Worm (Caenorhabditis elegans): ENCODE measurements around the gene strd-1.

strd-1 gene

DNA sequence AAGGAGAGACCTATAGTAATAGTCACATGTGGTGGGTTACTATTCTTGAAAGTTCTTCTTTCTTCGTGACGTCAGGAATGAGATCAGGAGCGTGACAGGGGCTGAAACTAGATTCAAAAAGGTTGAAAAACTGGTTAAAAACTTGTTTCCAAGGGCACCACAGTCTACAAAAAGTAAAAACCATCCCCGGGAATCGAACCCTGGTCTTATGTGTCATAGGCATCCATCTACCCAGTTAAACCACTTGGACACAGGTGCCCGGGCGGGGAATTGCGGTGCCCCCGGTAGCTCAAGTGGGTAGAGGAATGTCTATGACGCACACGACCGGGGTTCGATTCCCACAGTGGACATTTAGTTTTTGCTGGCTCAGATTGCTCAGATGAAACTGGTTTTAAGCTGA is 10.0 kb downstream of the strd-1 start:
- TF ChIP-seq tbx-8 (GFP tag; optimal IDR thresholded peaks at IDR 0.05) (no peak), mls-2 (tag; optimal IDR thresholded peaks at IDR 0.05) (no peak)

DNA sequence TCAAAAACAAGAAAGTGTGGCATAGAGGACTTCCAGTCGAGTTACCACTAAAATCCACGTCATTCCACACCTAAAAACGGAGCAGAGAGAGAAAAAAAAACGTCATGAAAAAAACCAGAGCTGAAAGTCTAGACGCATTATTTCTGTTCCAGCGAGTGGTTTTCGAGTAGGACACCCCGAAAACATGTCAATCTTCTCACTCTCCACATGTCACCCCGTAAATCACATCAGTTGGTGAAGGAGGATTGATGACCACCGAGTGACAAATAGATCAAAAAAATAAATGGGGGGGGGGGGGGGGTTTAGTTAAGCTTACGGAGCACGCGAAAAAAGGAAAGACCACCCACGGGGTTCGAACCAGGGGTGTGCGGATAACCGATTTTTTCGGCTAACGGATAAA is 10.5 kb downstream of the strd-1 start:
- TF ChIP-seq drap-1 (GFP tag; optimal IDR thresholded peaks at IDR 0.05) (no peak), snpc-4 (tag; optimal IDR thresholded peaks at IDR 0.05) (no peak), mep-1 (tag; optimal IDR thresholded peaks at IDR 0.05) (no peak), ceh-43 (GFP tag; optimal IDR thresholded peaks at IDR 0.05) (no peak), unc-62 (GFP tag; optimal IDR thresholded peaks at IDR 0.05) (peak; percentile 22)

DNA sequence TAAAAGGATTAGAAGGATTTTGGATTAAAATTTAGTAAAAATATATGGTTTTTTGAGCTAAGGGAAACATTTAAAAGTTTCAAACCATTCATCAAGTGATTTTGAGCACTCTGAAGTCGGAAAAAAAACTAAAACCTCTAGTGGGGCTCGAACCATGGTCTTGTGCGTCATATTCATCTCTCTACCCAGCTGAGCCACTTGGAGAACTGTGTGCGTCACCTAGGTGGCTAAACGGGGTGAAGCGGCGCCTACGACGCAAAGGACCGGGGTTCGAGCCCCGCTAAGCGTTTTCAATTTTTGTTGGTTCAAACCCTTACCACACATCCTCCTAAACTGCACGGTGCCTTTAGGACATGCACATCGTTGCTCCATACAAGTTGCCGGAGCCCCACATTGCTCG is 13.1 kb downstream of the strd-1 start:
- TF ChIP-seq M03D4.4 (tag; optimal IDR thresholded peaks at IDR 0.05) (no peak), unc-39 (tag; optimal IDR thresholded peaks at IDR 0.05) (no peak), nhr-237 (tag; optimal IDR thresholded peaks at IDR 0.05) (no peak), lin-32 (GFP tag; optimal IDR thresholded peaks at IDR 0.05) (no peak), lsy-2 (tag; optimal IDR thresholded peaks at IDR 0.05) (no peak), mab-5 (tag; optimal IDR thresholded peaks at IDR 0.05) (no peak), elt-3 (tag; optimal IDR thresholded peaks at IDR 0.05) (no peak), nhr-76 (tag; optimal IDR thresholded peaks at IDR 0.05) (no peak), unc-62 (GFP tag; optimal IDR thresholded peaks at IDR 0.05) (no peak), sem-2 (GFP tag; optimal IDR thresholded peaks at IDR 0.05) (no peak), nhr-12 (tag; optimal IDR thresholded peaks at IDR 0.05) (no peak), nhr-28 (tag; optimal IDR thresholded peaks at IDR 0.05) (no peak), pha-4 (tag; optimal IDR thresholded peaks at IDR 0.05) (no peak), ceh-43 (GFP tag; optimal IDR thresholded peaks at IDR 0.05) (no peak), mep-1 (tag; optimal IDR thresholded peaks at IDR 0.05) (no peak), ztf-11 (tag; optimal IDR thresholded peaks at IDR 0.05) (no peak), lin-13 (tag; optimal IDR thresholded peaks at IDR 0.05) (no peak)

ce11 chrIII:10962910-10963309 is 15.7 kb downstream of the strd-1 start:
- TF ChIP-seq nhr-2 (tag; optimal IDR thresholded peaks at IDR 0.05) = no peak
- TF ChIP-seq sem-2 (GFP tag; optimal IDR thresholded peaks at IDR 0.05) = no peak
- TF ChIP-seq snpc-4 (tag; optimal IDR thresholded peaks at IDR 0.05) = no peak
- no peak for TF ChIP-seq lsy-2 (tag; optimal IDR thresholded peaks at IDR 0.05)
- TF ChIP-seq elt-3 (tag; optimal IDR thresholded peaks at IDR 0.05) = no peak
- no peak for TF ChIP-seq tbx-8 (GFP tag; optimal IDR thresholded peaks at IDR 0.05)
- TF ChIP-seq mls-2 (tag; optimal IDR thresholded peaks at IDR 0.05) = no peak
- no peak for TF ChIP-seq ces-1 (GFP tag; optimal IDR thresholded peaks at IDR 0.05)
- TF ChIP-seq ceh-39 (tag; optimal IDR thresholded peaks at IDR 0.05) = no peak
- no peak for TF ChIP-seq ceh-83 (GFP tag; optimal IDR thresholded peaks at IDR 0.05)
- TF ChIP-seq sptf-1 (tag; optimal IDR thresholded peaks at IDR 0.05) = no peak
- TF ChIP-seq mab-5 (tag; optimal IDR thresholded peaks at IDR 0.05) = no peak
- no peak for TF ChIP-seq ceh-43 (GFP tag; optimal IDR thresholded peaks at IDR 0.05)
- TF ChIP-seq lin-13 (tag; optimal IDR thresholded peaks at IDR 0.05) = no peak

DNA sequence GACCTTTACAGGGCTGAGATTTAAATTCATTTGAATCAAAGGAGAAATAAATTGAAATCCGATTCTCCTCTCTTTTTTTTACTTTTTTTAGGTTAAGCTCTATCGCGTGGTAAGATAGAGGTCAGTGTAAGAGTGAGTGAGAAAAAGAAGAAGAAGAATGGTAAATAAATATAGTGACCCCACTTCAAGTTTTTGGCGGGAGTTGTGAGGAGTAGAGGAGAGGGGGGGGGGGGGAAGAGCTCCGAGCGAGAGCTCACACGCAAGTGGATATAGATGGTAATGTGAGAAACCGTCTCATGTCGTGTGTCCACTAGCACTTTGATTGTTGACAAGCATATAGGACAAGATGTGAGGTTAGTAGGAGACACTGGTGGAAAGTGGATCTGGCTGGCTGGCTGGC is 19.8 kb downstream of the strd-1 start, which contains the start of gene W05B2.2:
Gene W05B2.2, minus strand, starts transcription at position 101 of the 400 bp plus-strand sequence.
- TF ChIP-seq nhr-76 (tag; optimal IDR thresholded peaks at IDR 0.05) (no peak), zip-8 (tag; optimal IDR thresholded peaks at IDR 0.05) (no peak)

ce11 chrIII:10969644-10970043 is 22.4 kb downstream of the strd-1 start, which contains the start of gene dhc-4:
dhc-4 (plus strand) TSS chrIII:10969944.
- TF ChIP-seq ces-1 (GFP tag; optimal IDR thresholded peaks at IDR 0.05) (no peak), nhr-28 (tag; optimal IDR thresholded peaks at IDR 0.05) (no peak), unc-120 (tag; optimal IDR thresholded peaks at IDR 0.05; ENCODE audit: poor library complexity, severe bottlenecking) (no peak), ceh-83 (GFP tag; optimal IDR thresholded peaks at IDR 0.05) (no peak), cnd-1 (tag; optimal IDR thresholded peaks at IDR 0.05) (no peak)

DNA sequence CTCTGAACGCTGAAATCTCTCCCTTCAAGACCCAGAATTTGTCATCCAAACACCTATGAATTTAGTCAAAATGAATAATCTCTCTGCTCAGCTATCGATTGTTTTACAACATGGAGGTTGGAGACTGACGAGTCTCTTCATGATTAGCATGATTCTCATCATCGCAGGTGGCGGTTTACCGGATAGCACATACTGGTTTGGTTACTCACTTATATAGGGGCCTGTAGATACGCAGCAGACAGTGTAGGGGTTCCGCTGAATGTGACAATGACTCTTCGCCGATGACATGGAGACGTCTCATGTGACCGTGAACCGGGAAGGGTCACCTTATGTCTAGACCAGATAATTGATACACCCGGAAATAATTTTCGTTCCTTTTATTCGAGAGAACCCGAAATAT is 29.3 kb downstream of the strd-1 start:
- no peak for TF ChIP-seq M03D4.4 (tag; optimal IDR thresholded peaks at IDR 0.05)
- no peak for TF ChIP-seq flh-1 (GFP tag; optimal IDR thresholded peaks at IDR 0.05)
- no peak for TF ChIP-seq nhr-76 (tag; optimal IDR thresholded peaks at IDR 0.05)
- no peak for TF ChIP-seq lin-13 (tag; optimal IDR thresholded peaks at IDR 0.05)
- TF ChIP-seq tbx-8 (GFP tag; optimal IDR thresholded peaks at IDR 0.05) = no peak
- TF ChIP-seq hlh-1 (tag; optimal IDR thresholded peaks at IDR 0.05) = no peak
- TF ChIP-seq elt-3 (tag; optimal IDR thresholded peaks at IDR 0.05) = no peak
- no peak for TF ChIP-seq blmp-1 (tag; optimal IDR thresholded peaks at IDR 0.05)
- TF ChIP-seq ceh-83 (GFP tag; optimal IDR thresholded peaks at IDR 0.05) = no peak
- no peak for TF ChIP-seq elt-1 (tag; optimal IDR thresholded peaks at IDR 0.05; ENCODE audit: borderline replicate concordance, insufficient read depth)
- no peak for TF ChIP-seq nhr-28 (tag; optimal IDR thresholded peaks at IDR 0.05)
- no peak for TF ChIP-seq mls-2 (tag; optimal IDR thresholded peaks at IDR 0.05)
- TF ChIP-seq cnd-1 (tag; optimal IDR thresholded peaks at IDR 0.05) = no peak
- TF ChIP-seq ztf-11 (tag; optimal IDR thresholded peaks at IDR 0.05) = no peak
- TF ChIP-seq unc-62 (GFP tag; optimal IDR thresholded peaks at IDR 0.05) = no peak
- no peak for TF ChIP-seq ceh-43 (GFP tag; optimal IDR thresholded peaks at IDR 0.05)
- no peak for TF ChIP-seq ceh-39 (tag; optimal IDR thresholded peaks at IDR 0.05)
- TF ChIP-seq lin-32 (GFP tag; optimal IDR thresholded peaks at IDR 0.05) = no peak

Data from whole organism, mixed stage, embryonic.